Worm (Caenorhabditis elegans) whole organism, L4/young adult: ENCODE measurements around the gene parn-2.

Experiments used
- W03F9.2 ChIP-seq: fragments of 150-350 bp; optimal IDR thresholded peaks from 2 replicates; lab custom pipeline; 2014; ENCODE audit warnings: missing biosample characterization, missing genetic modification characterization
- dao-5 ChIP-seq: sonication (generic microtip); optimal IDR thresholded peaks from 2 replicates; lab custom pipeline; 2016; ENCODE audit warnings: missing genotype, missing genetic modification characterization, moderate library complexity, missing compliant biosample characterization
- him-1 ChIP-seq: sonication (generic microtip); optimal IDR thresholded peaks from 2 replicates; lab custom pipeline; 2016; ENCODE audit warnings: missing genotype, missing genetic modification reagents, missing genetic modification characterization, missing compliant biosample characterization

DNA sequence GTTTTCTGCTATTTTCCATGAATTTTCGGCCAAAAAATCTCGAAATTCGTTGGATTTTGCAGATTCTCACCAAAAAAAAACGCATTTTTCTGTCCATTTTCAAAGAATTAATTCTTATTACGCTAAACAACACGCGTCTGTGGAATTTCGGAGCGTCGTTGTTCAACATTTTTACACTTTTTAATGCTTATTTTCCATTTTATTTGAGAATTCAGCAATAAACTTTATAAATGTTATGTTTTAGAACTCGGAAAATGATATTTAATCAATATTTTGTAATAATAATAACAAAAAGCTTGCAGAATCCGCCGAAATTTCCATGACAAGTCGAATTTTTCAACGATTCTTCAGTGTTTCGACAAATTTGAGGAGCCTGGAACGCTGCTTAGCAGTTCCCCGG is 23.9 kb upstream of the parn-2 start, which contains the start of gene ife-5:
- TF ChIP-seq him-1 (tag; lab: Kevin White, UChicago) (no peak), W03F9.2 (tag; lab: Kevin White, UChicago) (no peak), dao-5 (tag; lab: Kevin White, UChicago) (no peak)
